Worm (Caenorhabditis elegans) whole organism, L2 larva: ENCODE measurements around the gene Y48A6C.8.

Source experiments
- C34F6.9 ChIP-seq: fragments of 150-350 bp; optimal IDR thresholded peaks from 2 replicates; lab custom pipeline; 2014; ENCODE audit warnings: missing biosample characterization, missing genetic modification characterization
- F13H6.1 ChIP-seq: sonication (generic microtip); optimal IDR thresholded peaks from 2 replicates; lab custom pipeline; 2016; ENCODE audit warnings: missing genetic modification characterization, missing compliant biosample characterization
- R02D3.7 ChIP-seq: fragments of 150-350 bp; optimal IDR thresholded peaks from 2 replicates; lab custom pipeline; 2014; ENCODE audit warnings: missing biosample characterization, missing genetic modification characterization
- Y55F3AM.14 ChIP-seq: fragments of 200-800 bp; sonication (Bioruptor generic); optimal IDR thresholded peaks from 2 replicates; lab custom pipeline; 2018; ENCODE audit warnings: mild to moderate bottlenecking, missing genetic modification characterization, missing compliant biosample characterization
- ZK546.5 ChIP-seq: sonication (generic microtip); optimal IDR thresholded peaks from 2 replicates; lab custom pipeline; 2017; ENCODE audit warnings: missing biosample characterization, missing genetic modification characterization
- aly-2 ChIP-seq: fragments of 150-350 bp; optimal IDR thresholded peaks from 2 replicates; lab custom pipeline; 2014; ENCODE audit warnings: missing biosample characterization, missing genetic modification characterization
- ama-1 ChIP-seq: fragments of 150-350 bp; optimal IDR thresholded peaks from 2 replicates; lab custom pipeline; 2018; ENCODE audit warnings: inconsistent platforms
- blmp-1 ChIP-seq: sonication (generic microtip); optimal IDR thresholded peaks from 2 replicates; lab custom pipeline; 2017; ENCODE audit warnings: missing genetic modification characterization, mild to moderate bottlenecking, missing compliant biosample characterization, antibody characterized with exemption, moderate library complexity; ENCODE audit not compliant: insufficient read depth
- ceh-16 ChIP-seq: fragments of 150-350 bp; optimal IDR thresholded peaks from 2 replicates; lab custom pipeline; 2014; ENCODE audit warnings: missing biosample characterization, missing genetic modification characterization
- ceh-82 ChIP-seq: fragments of 150-350 bp; optimal IDR thresholded peaks from 2 replicates; lab custom pipeline; 2014; ENCODE audit warnings: missing biosample characterization, missing genetic modification characterization
- crh-2 ChIP-seq: sonication (generic microtip); optimal IDR thresholded peaks from 2 replicates; lab custom pipeline; 2017; ENCODE audit warnings: missing biosample characterization, missing genetic modification characterization
- dmd-4 ChIP-seq: sonication (generic microtip); optimal IDR thresholded peaks from 2 replicates; lab custom pipeline; 2017; ENCODE audit warnings: missing biosample characterization, missing genetic modification characterization
- egl-27 ChIP-seq: sonication (generic microtip); optimal IDR thresholded peaks from 3 replicates; lab custom pipeline; 2017; ENCODE audit warnings: missing biosample characterization, missing genetic modification reagents, missing genetic modification characterization
- fos-1 ChIP-seq: fragments of 150-350 bp; optimal IDR thresholded peaks from 2 replicates; lab custom pipeline; 2014; ENCODE audit warnings: missing biosample characterization, missing genetic modification characterization
- gmeb-1 ChIP-seq: fragments of 150-350 bp; optimal IDR thresholded peaks from 2 replicates; lab custom pipeline; 2014; ENCODE audit warnings: missing biosample characterization, missing genetic modification characterization
- lin-11 ChIP-seq: fragments of 150-350 bp; sonication (generic microtip); optimal IDR thresholded peaks from 2 replicates; lab custom pipeline; 2014; ENCODE audit warnings: missing biosample characterization, missing genetic modification characterization, inconsistent platforms, mixed read lengths
- lin-13 ChIP-seq: fragments of 150-350 bp; optimal IDR thresholded peaks from 2 replicates; lab custom pipeline; 2014; ENCODE audit warnings: missing biosample characterization, missing genetic modification reagents, missing genetic modification characterization
- lsy-2 ChIP-seq, 2 experiments: fragments of 150-350 bp in 1 of 2; sonication (generic microtip) in 1 of 2; optimal IDR thresholded peaks; 2 replicates each; lab custom pipeline; 2014 to 2017; ENCODE audit warnings: missing biosample characterization in 2 of 2, missing genetic modification characterization in 2 of 2
- mbf-1 ChIP-seq: sonication (generic microtip); optimal IDR thresholded peaks from 2 replicates; lab custom pipeline; 2017; ENCODE audit warnings: missing biosample characterization, missing genetic modification characterization
- mdl-1 ChIP-seq, 2 experiments: fragments of 150-350 bp in 1 of 2; sonication (generic microtip) in 1 of 2; optimal IDR thresholded peaks; 2 replicates each; lab custom pipeline; 2017; ENCODE audit warnings: missing biosample characterization in 2 of 2, missing genetic modification characterization in 2 of 2
- nhr-11 ChIP-seq: fragments of 150-350 bp; optimal IDR thresholded peaks from 2 replicates; lab custom pipeline; 2014; ENCODE audit warnings: missing biosample characterization, missing genetic modification characterization
- nhr-12 ChIP-seq: fragments of 150-350 bp; optimal IDR thresholded peaks from 2 replicates; lab custom pipeline; 2014; ENCODE audit warnings: missing biosample characterization, missing genetic modification characterization
- nhr-21 ChIP-seq: fragments of 150-350 bp; optimal IDR thresholded peaks from 2 replicates; lab custom pipeline; 2014; ENCODE audit warnings: missing biosample characterization, missing genetic modification characterization
- nhr-237 ChIP-seq: fragments of 150-350 bp; optimal IDR thresholded peaks from 2 replicates; lab custom pipeline; 2014; ENCODE audit warnings: missing biosample characterization, missing genetic modification characterization
- nhr-25 ChIP-seq: fragments of 150-350 bp; sonication (generic microtip); optimal IDR thresholded peaks from 3 replicates; lab custom pipeline; 2014; ENCODE audit warnings: missing biosample characterization, missing genetic modification characterization
- nhr-6 ChIP-seq: fragments of 150-350 bp; optimal IDR thresholded peaks from 2 replicates; lab custom pipeline; 2014; ENCODE audit warnings: missing biosample characterization, missing genetic modification characterization
- nhr-77 ChIP-seq: fragments of 150-350 bp; optimal IDR thresholded peaks from 2 replicates; lab custom pipeline; 2014; ENCODE audit warnings: missing biosample characterization, missing genetic modification characterization
- peb-1 ChIP-seq: fragments of 150-350 bp; optimal IDR thresholded peaks from 2 replicates; lab custom pipeline; 2014; ENCODE audit warnings: missing biosample characterization, missing genetic modification characterization
- sem-4 ChIP-seq: fragments of 150-350 bp; optimal IDR thresholded peaks from 2 replicates; lab custom pipeline; 2014; ENCODE audit warnings: missing biosample characterization, missing genetic modification reagents, missing genetic modification characterization
- sma-3 ChIP-seq: sonication (generic microtip); optimal IDR thresholded peaks from 2 replicates; lab custom pipeline; 2016; ENCODE audit warnings: missing genetic modification reagents, missing genetic modification characterization, missing compliant biosample characterization
- sma-9 ChIP-seq, 2 experiments: fragments of 150-350 bp in 1 of 2; sonication (generic microtip) in 1 of 2; optimal IDR thresholded peaks; 2 replicates each; lab custom pipeline; 2014 to 2016; ENCODE audit warnings: missing genetic modification characterization in 2 of 2, mild to moderate bottlenecking in 1 of 2, missing biosample characterization in 1 of 2, missing compliant biosample characterization in 1 of 2, missing genetic modification reagents in 1 of 2, moderate library complexity in 1 of 2
- snpc-4 ChIP-seq: fragments of 150-350 bp; optimal IDR thresholded peaks from 2 replicates; lab custom pipeline; 2014; ENCODE audit warnings: missing biosample characterization, missing genetic modification characterization
- unc-39 ChIP-seq: fragments of 150-350 bp; optimal IDR thresholded peaks from 2 replicates; lab custom pipeline; 2014; ENCODE audit warnings: missing biosample characterization, missing genetic modification characterization
- unc-55 ChIP-seq: fragments of 150-350 bp; sonication (generic microtip); optimal IDR thresholded peaks from 3 replicates; lab custom pipeline; 2014; ENCODE audit warnings: missing biosample characterization, missing genetic modification reagents, missing genetic modification characterization
- ztf-1 ChIP-seq: fragments of 200-800 bp; sonication (Bioruptor generic); conservative IDR thresholded peaks from 2 replicates; pipeline ENCODE4 v1.3.6; 2022; ENCODE audit warnings: missing genetic modification characterization, missing compliant biosample characterization
- ztf-11 ChIP-seq: sonication (generic microtip); optimal IDR thresholded peaks from 2 replicates; lab custom pipeline; 2017; ENCODE audit warnings: missing biosample characterization, missing genetic modification characterization
- ztf-4 ChIP-seq: fragments of 150-350 bp; optimal IDR thresholded peaks from 2 replicates; lab custom pipeline; 2014; ENCODE audit warnings: missing biosample characterization, missing genetic modification characterization

The Y48A6C.8 gene

ce11 chrIII:11090870-11091386 lies 36.5 kb downstream of the Y48A6C.8 start (continued):
- TF ChIP-seq sma-3 (GFP tag; lab: Kevin White, UChicago), result no peak
- TF ChIP-seq peb-1 (tag; lab: Kevin White, UChicago), result no peak
- no peak for TF ChIP-seq nhr-6 (tag; lab: Kevin White, UChicago)
- no peak for TF ChIP-seq fos-1 (tag; lab: Kevin White, UChicago)
- TF ChIP-seq ceh-16 (tag; lab: Kevin White, UChicago), result peak; percentile 13
- TF ChIP-seq aly-2, result no peak
- no peak for TF ChIP-seq ztf-11 (tag; lab: Kevin White, UChicago)
- TF ChIP-seq unc-39 (tag; lab: Kevin White, UChicago), result no peak
- TF ChIP-seq C34F6.9 (tag; lab: Kevin White, UChicago), result no peak
- peak; percentile 93 for TF ChIP-seq snpc-4 (tag; lab: Kevin White, UChicago)
- TF ChIP-seq lin-11, result no peak
- no peak for TF ChIP-seq sem-4 (tag; lab: Kevin White, UChicago)
- TF ChIP-seq nhr-25, result peak; percentile 9

ce11 chrIII:11090112-11090648 lies 37.2 kb downstream of the Y48A6C.8 start:
- TF ChIP-seq snpc-4 (tag; lab: Kevin White, UChicago), result peak; percentile 97
- TF ChIP-seq unc-55, result peak; percentile 2
- TF ChIP-seq crh-2 (tag; lab: Kevin White, UChicago), result peak; percentile 62
- TF ChIP-seq nhr-21 (tag; lab: Kevin White, UChicago), result peak; percentile 77
- peak; percentile 5 for TF ChIP-seq sma-9 (GFP tag; optimal IDR thresholded peaks at IDR 0.05; lab: Kevin White, UChicago)
- no peak for TF ChIP-seq sma-9 (tag; optimal IDR thresholded peaks at IDR 0.05; lab: Kevin White, UChicago)
- no peak for TF ChIP-seq C34F6.9 (tag; lab: Kevin White, UChicago)
- TF ChIP-seq ceh-16 (tag; lab: Kevin White, UChicago), result peak; percentile 51
- TF ChIP-seq sma-3 (GFP tag; lab: Kevin White, UChicago), result peak; percentile 65
- TF ChIP-seq dmd-4, result no peak
- TF ChIP-seq nhr-12 (tag; lab: Kevin White, UChicago), result no peak
- peak; percentile 10 for TF ChIP-seq fos-1 (tag; lab: Kevin White, UChicago)
- TF ChIP-seq egl-27 (tag; lab: Kevin White, UChicago), result peak; percentile 24
- peak; percentile 63 for TF ChIP-seq lin-13 (GFP tag; lab: Kevin White, UChicago)
- peak; percentile 16 for TF ChIP-seq gmeb-1 (tag; lab: Kevin White, UChicago)
- TF ChIP-seq lsy-2 (tag; optimal IDR thresholded peaks at IDR 0.05; lab: Kevin White, UChicago), result peak; percentile 2 to 45
- peak; percentile 98 for TF ChIP-seq ama-1 (lab: Kevin White, UChicago)
- no peak for TF ChIP-seq peb-1 (tag; lab: Kevin White, UChicago)
- peak; percentile 9 for TF ChIP-seq nhr-25
- TF ChIP-seq, all 48 proteins: peak for 14

ce11 chrIII:11088187-11088586 lies 39.2 kb downstream of the Y48A6C.8 start, which contains the start of gene W09D6.5:
TSS of gene W09D6.5 (plus strand) at chrIII:11088487.
- TF ChIP-seq R02D3.7 (tag; lab: Kevin White, UChicago) (no peak), ztf-1 (GFP tag; lab: Robert Waterston, UW) (no peak), nhr-237 (tag; lab: Kevin White, UChicago) (no peak), nhr-12 (tag; lab: Kevin White, UChicago) (no peak), sma-3 (GFP tag; lab: Kevin White, UChicago) (no peak), snpc-4 (tag; lab: Kevin White, UChicago) (no peak), ZK546.5 (tag; lab: Kevin White, UChicago) (no peak), sma-9 (GFP tag; optimal IDR thresholded peaks at IDR 0.05; lab: Kevin White, UChicago) (no peak), sma-9 (tag; optimal IDR thresholded peaks at IDR 0.05; lab: Kevin White, UChicago) (no peak), Y55F3AM.14 (no peak), ceh-82 (tag; lab: Kevin White, UChicago) (no peak), nhr-77 (no peak), ztf-4 (tag; lab: Kevin White, UChicago) (no peak), F13H6.1 (no peak), gmeb-1 (tag; lab: Kevin White, UChicago) (no peak), C34F6.9 (tag; lab: Kevin White, UChicago) (no peak), fos-1 (tag; lab: Kevin White, UChicago) (no peak), crh-2 (tag; lab: Kevin White, UChicago) (no peak), nhr-11 (tag; lab: Kevin White, UChicago) (no peak), sem-4 (tag; lab: Kevin White, UChicago) (no peak), nhr-6 (tag; lab: Kevin White, UChicago) (no peak)

- peak; percentile 94 for TF ChIP-seq crh-2 (tag; lab: Kevin White, UChicago)
- TF ChIP-seq nhr-6 (tag; lab: Kevin White, UChicago), result no peak
- no peak for TF ChIP-seq R02D3.7 (tag; lab: Kevin White, UChicago)
- TF ChIP-seq blmp-1, result peak; percentile 27
- peak; percentile 2 for TF ChIP-seq F13H6.1
- TF ChIP-seq ceh-82 (tag; lab: Kevin White, UChicago), result no peak
- TF ChIP-seq mbf-1, result no peak
- no peak for TF ChIP-seq unc-39 (tag; lab: Kevin White, UChicago)
- TF ChIP-seq ztf-11 (tag; lab: Kevin White, UChicago), result no peak
- TF ChIP-seq unc-55, result no peak
- peak; percentile 82 for TF ChIP-seq fos-1 (tag; lab: Kevin White, UChicago)
- TF ChIP-seq nhr-25, result no peak
- no peak for TF ChIP-seq mdl-1 (tag; optimal IDR thresholded peaks at IDR 0.05; lab: Kevin White, UChicago)
- TF ChIP-seq nhr-11 (tag; lab: Kevin White, UChicago), result no peak
- TF ChIP-seq ama-1 (lab: Kevin White, UChicago), result no peak
- TF ChIP-seq snpc-4 (tag; lab: Kevin White, UChicago), result no peak
- no peak for TF ChIP-seq gmeb-1 (tag; lab: Kevin White, UChicago)
- no peak for TF ChIP-seq sma-9 (GFP tag; optimal IDR thresholded peaks at IDR 0.05; lab: Kevin White, UChicago)
- no peak for TF ChIP-seq sma-9 (tag; optimal IDR thresholded peaks at IDR 0.05; lab: Kevin White, UChicago)
Observed at ce11 chrIII:11087442-11087841, 40.0 kb downstream of the Y48A6C.8 start.
